Worm (Caenorhabditis elegans) whole organism, mixed stage, embryonic: ENCODE measurements around the gene F54E2.1.

Experiments used
- M03D4.4 ChIP-seq: sonication (generic microtip); optimal IDR thresholded peaks from 2 replicates; lab custom pipeline; 2017; ENCODE audit warnings: mild to moderate bottlenecking, missing genetic modification characterization, missing compliant biosample characterization
- bed-3 ChIP-seq: fragments of 200-800 bp; sonication (Bioruptor generic); optimal IDR thresholded peaks from 3 replicates; lab custom pipeline; 2018; ENCODE audit warnings: mild to moderate bottlenecking, missing genetic modification characterization, moderate library complexity, missing compliant biosample characterization
- blmp-1 ChIP-seq: fragments of 150-350 bp; optimal IDR thresholded peaks from 2 replicates; lab custom pipeline; 2014; ENCODE audit warnings: missing biosample characterization, missing genetic modification characterization
- ceh-43 ChIP-seq: fragments of 200-800 bp; sonication (Bioruptor generic); optimal IDR thresholded peaks from 2 replicates; lab custom pipeline; 2018; ENCODE audit warnings: mild to moderate bottlenecking, missing genetic modification characterization, moderate library complexity, missing compliant biosample characterization
- ceh-83 ChIP-seq: fragments of 200-800 bp; sonication (Bioruptor generic); optimal IDR thresholded peaks from 2 replicates; lab custom pipeline; 2018; ENCODE audit warnings: mild to moderate bottlenecking, missing genetic modification characterization, missing compliant biosample characterization
- ces-1 ChIP-seq: fragments of 150-350 bp; optimal IDR thresholded peaks from 2 replicates; lab custom pipeline; 2014; ENCODE audit warnings: missing biosample characterization, missing genetic modification reagents, missing genetic modification characterization
- cnd-1 ChIP-seq: fragments of 200-800 bp; sonication (Bioruptor generic); optimal IDR thresholded peaks from 2 replicates; lab custom pipeline; 2018; ENCODE audit warnings: mild to moderate bottlenecking, missing genetic modification characterization, missing compliant biosample characterization
- drap-1 ChIP-seq: fragments of 200-800 bp; sonication (Bioruptor generic); optimal IDR thresholded peaks from 3 replicates; lab custom pipeline; 2018; ENCODE audit warnings: mild to moderate bottlenecking, missing genetic modification characterization, missing compliant biosample characterization
- elt-1 ChIP-seq: sonication (generic microtip); optimal IDR thresholded peaks from 2 replicates; lab custom pipeline; 2017; ENCODE audit warnings: missing genetic modification characterization, mild to moderate bottlenecking, missing compliant biosample characterization, antibody characterized with exemption, moderate library complexity, borderline replicate concordance; ENCODE audit not compliant: insufficient read depth
- flh-1 ChIP-seq: fragments of 200-800 bp; sonication (Bioruptor generic); optimal IDR thresholded peaks from 2 replicates; lab custom pipeline; 2018; ENCODE audit warnings: mild to moderate bottlenecking, missing genetic modification characterization, moderate library complexity, missing compliant biosample characterization
- ham-2 ChIP-seq: fragments of 200-800 bp; sonication (Bioruptor generic); optimal IDR thresholded peaks from 2 replicates; lab custom pipeline; 2018; ENCODE audit warnings: mild to moderate bottlenecking, missing genetic modification characterization, missing compliant biosample characterization
- hlh-1 ChIP-seq: fragments of 150-350 bp; optimal IDR thresholded peaks from 2 replicates; lab custom pipeline; 2014; ENCODE audit warnings: missing biosample characterization, missing genetic modification reagents, missing genetic modification characterization
- lin-13 ChIP-seq: fragments of 150-350 bp; optimal IDR thresholded peaks from 2 replicates; lab custom pipeline; 2014; ENCODE audit warnings: missing biosample characterization, missing genetic modification characterization
- lin-32 ChIP-seq: fragments of 200-800 bp; sonication (Bioruptor generic); optimal IDR thresholded peaks from 2 replicates; lab custom pipeline; 2018; ENCODE audit warnings: mild to moderate bottlenecking, missing genetic modification characterization, missing compliant biosample characterization
- lsy-2 ChIP-seq: fragments of 150-350 bp; optimal IDR thresholded peaks from 2 replicates; lab custom pipeline; 2014; ENCODE audit warnings: missing biosample characterization, missing genetic modification characterization
- mab-5 ChIP-seq: fragments of 150-350 bp; optimal IDR thresholded peaks from 2 replicates; lab custom pipeline; 2014; ENCODE audit warnings: missing biosample characterization, missing genetic modification characterization
- mep-1 ChIP-seq: fragments of 150-350 bp; optimal IDR thresholded peaks from 2 replicates; lab custom pipeline; 2017; ENCODE audit warnings: missing biosample characterization, missing genetic modification reagents, missing genetic modification characterization, inconsistent platforms
- mls-2 ChIP-seq: sonication (generic microtip); optimal IDR thresholded peaks from 2 replicates; lab custom pipeline; 2016; ENCODE audit warnings: mild to moderate bottlenecking, missing genetic modification characterization, moderate library complexity, missing compliant biosample characterization
- nhr-12 ChIP-seq: fragments of 150-350 bp; optimal IDR thresholded peaks from 2 replicates; lab custom pipeline; 2014; ENCODE audit warnings: missing biosample characterization, missing genetic modification characterization
- nhr-2 ChIP-seq: fragments of 150-350 bp; optimal IDR thresholded peaks from 2 replicates; lab custom pipeline; 2014; ENCODE audit warnings: missing biosample characterization, missing genetic modification characterization
- nhr-237 ChIP-seq: fragments of 150-350 bp; optimal IDR thresholded peaks from 2 replicates; lab custom pipeline; 2014; ENCODE audit warnings: missing biosample characterization, missing genetic modification characterization
- nhr-28 ChIP-seq: fragments of 150-350 bp; optimal IDR thresholded peaks from 2 replicates; lab custom pipeline; 2014; ENCODE audit warnings: missing biosample characterization, missing genetic modification characterization
- nhr-76 ChIP-seq: sonication (generic microtip); optimal IDR thresholded peaks from 2 replicates; lab custom pipeline; 2017; ENCODE audit warnings: missing biosample characterization, missing genetic modification characterization
- pha-4 ChIP-seq: fragments of 150-350 bp; optimal IDR thresholded peaks from 2 replicates; lab custom pipeline; 2018; ENCODE audit warnings: missing biosample characterization, missing genetic modification reagents, missing genetic modification characterization
- sem-2 ChIP-seq: fragments of 200-800 bp; sonication (Bioruptor generic); optimal IDR thresholded peaks from 2 replicates; lab custom pipeline; 2018; ENCODE audit warnings: mild to moderate bottlenecking, missing genetic modification characterization, missing compliant biosample characterization
- snpc-4 ChIP-seq: fragments of 150-350 bp; optimal IDR thresholded peaks from 2 replicates; lab custom pipeline; 2014; ENCODE audit warnings: missing biosample characterization, missing genetic modification characterization
- sptf-1 ChIP-seq: sonication (generic microtip); optimal IDR thresholded peaks from 2 replicates; lab custom pipeline; 2017; ENCODE audit warnings: mild to moderate bottlenecking, missing genetic modification characterization, moderate library complexity, missing compliant biosample characterization
- tbx-8 ChIP-seq: fragments of 200-800 bp; sonication (Bioruptor generic); optimal IDR thresholded peaks from 2 replicates; lab custom pipeline; 2018; ENCODE audit warnings: mild to moderate bottlenecking, missing genetic modification characterization, moderate library complexity, missing compliant biosample characterization
- unc-39 ChIP-seq: fragments of 150-350 bp; optimal IDR thresholded peaks from 2 replicates; lab custom pipeline; 2014; ENCODE audit warnings: missing biosample characterization, missing genetic modification characterization
- unc-62 ChIP-seq: fragments of 150-350 bp; optimal IDR thresholded peaks from 2 replicates; lab custom pipeline; 2014; ENCODE audit warnings: missing biosample characterization, missing genetic modification reagents, missing genetic modification characterization
- zip-8 ChIP-seq: fragments of 150-350 bp; optimal IDR thresholded peaks from 2 replicates; lab custom pipeline; 2014; ENCODE audit warnings: missing biosample characterization, missing genetic modification characterization
- ztf-11 ChIP-seq: fragments of 150-350 bp; optimal IDR thresholded peaks from 2 replicates; lab custom pipeline; 2014; ENCODE audit warnings: missing biosample characterization, missing genetic modification characterization

The F54E2.1 gene

DNA sequence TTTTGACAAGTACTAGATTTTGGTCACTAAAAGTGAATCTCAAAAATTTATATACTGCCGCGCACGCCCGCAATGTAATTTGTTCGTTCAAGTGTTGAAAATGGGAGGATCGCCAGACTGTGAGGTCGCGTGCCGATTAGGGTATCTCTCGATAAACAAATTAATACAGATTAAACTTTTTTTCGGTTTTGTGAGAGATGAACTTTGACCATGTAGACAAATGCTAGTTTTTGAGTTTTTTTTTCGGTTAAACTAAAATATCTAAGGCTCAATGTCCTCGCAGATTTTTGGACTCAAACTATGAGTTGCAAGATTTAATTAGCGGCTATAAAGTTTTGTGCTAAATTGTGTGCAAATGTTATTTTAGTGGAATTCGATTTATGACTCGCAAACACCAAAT lies 40.4 kb upstream of the F54E2.1 start, which contains the start of gene dhs-15:
dhs-15 (minus strand) TSS at position 101 of the 400 bp plus-strand sequence.
- no peak for TF ChIP-seq drap-1 (GFP tag; lab: Kevin White, UChicago)
- TF ChIP-seq nhr-28 (tag; lab: Kevin White, UChicago): no peak
- no peak for TF ChIP-seq mls-2 (tag; lab: Kevin White, UChicago)
- TF ChIP-seq mab-5 (tag; lab: Kevin White, UChicago): no peak
- TF ChIP-seq M03D4.4: no peak
- TF ChIP-seq nhr-2 (tag; lab: Kevin White, UChicago): no peak
- TF ChIP-seq ceh-83 (GFP tag; lab: Kevin White, UChicago): no peak
- TF ChIP-seq ztf-11: no peak
- TF ChIP-seq nhr-12 (tag; lab: Kevin White, UChicago): no peak
- TF ChIP-seq flh-1: no peak
- TF ChIP-seq ceh-43 (GFP tag; lab: Kevin White, UChicago): no peak
- no peak for TF ChIP-seq sem-2 (GFP tag; lab: Kevin White, UChicago)
- TF ChIP-seq pha-4 (tag; lab: Kevin White, UChicago): no peak
- TF ChIP-seq, all 35 proteins: peak for 0

DNA sequence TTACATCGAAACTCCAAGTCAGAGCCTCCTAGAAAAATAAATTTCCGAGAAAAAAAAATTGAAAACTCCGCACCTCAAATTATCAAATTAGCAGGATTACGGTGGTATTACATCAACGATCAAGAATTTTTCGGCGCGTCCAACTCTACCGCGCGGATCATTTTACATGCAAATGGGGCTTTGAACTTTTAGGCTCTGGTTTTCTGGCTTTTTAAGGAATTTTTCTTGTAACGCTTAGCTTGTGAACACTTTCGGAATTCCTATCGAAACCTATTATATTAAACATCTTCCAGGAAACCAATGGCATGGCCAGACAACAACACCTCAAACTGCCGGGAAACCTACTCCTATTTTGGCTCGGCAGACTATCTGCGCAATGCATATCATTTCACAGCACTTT lies 38.6 kb upstream of the F54E2.1 start, which contains the start of gene srh-56:
srh-56 (plus strand) TSS at position 301 of the 400 bp plus-strand sequence.
- no peak for TF ChIP-seq cnd-1 (tag; lab: Kevin White, UChicago)
- no peak for TF ChIP-seq mab-5 (tag; lab: Kevin White, UChicago)

DNA sequence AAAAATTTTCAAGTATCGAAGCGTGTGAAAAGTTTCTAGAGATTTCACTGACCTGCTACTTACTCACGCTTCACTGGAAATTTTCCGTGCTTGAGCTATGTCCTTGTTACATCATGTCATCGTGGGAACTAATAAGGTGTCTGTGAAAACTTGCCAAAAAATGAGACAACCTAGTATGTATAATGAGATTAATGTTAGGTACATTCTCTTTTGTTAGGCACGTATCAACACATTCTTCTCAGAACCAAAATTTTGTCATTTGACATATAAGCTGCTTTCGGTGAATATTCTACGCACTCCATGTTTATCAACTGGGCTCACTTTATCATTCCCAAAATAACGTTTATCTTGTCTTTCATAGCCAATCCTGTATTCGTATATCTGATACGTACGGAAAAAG lies 36.2 kb upstream of the F54E2.1 start, which contains the start of gene srj-18:
srj-18 (plus strand) TSS at position 301 of the 400 bp plus-strand sequence.
- TF ChIP-seq ztf-11 (no peak), lsy-2 (no peak)

DNA sequence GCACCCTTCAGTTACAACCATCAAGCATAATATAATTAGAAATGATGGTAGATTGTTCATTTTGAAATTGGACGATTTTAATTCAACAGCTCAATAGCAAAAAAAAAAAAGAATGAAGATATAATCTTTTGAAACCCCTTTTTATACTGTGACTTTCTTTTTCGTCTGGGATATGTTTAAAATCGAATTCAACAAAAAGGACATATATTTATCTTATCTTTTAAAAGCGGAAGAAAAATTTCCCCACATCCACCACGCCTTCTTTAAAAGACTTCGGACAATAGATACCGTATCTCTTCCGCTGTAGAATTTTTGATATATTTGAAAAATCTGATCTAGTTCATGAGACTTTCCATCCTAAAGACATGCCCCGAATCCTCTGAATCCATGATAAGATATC lies 29.4 kb upstream of the F54E2.1 start, which contains the start of gene R05D8.11:
R05D8.11 (minus strand) TSS at position 101 of the 400 bp plus-strand sequence.
- TF ChIP-seq nhr-237 (tag; lab: Kevin White, UChicago) (no peak), ham-2 (GFP tag; lab: Kevin White, UChicago) (no peak), mep-1 (no peak), sem-2 (GFP tag; lab: Kevin White, UChicago) (no peak), hlh-1 (tag; lab: Kevin White, UChicago) (no peak), bed-3 (GFP tag; lab: Kevin White, UChicago) (no peak), M03D4.4 (no peak), lin-32 (GFP tag; lab: Kevin White, UChicago) (no peak), sptf-1 (tag; lab: Kevin White, UChicago) (no peak), lsy-2 (no peak), nhr-28 (tag; lab: Kevin White, UChicago) (no peak), tbx-8 (GFP tag; lab: Kevin White, UChicago) (no peak), unc-62 (GFP tag; lab: Kevin White, UChicago) (no peak), lin-13 (tag; lab: Kevin White, UChicago) (no peak), ces-1 (GFP tag; lab: Kevin White, UChicago) (no peak), elt-1 (tag; lab: Kevin White, UChicago) (no peak), snpc-4 (no peak), drap-1 (GFP tag; lab: Kevin White, UChicago) (no peak)

DNA sequence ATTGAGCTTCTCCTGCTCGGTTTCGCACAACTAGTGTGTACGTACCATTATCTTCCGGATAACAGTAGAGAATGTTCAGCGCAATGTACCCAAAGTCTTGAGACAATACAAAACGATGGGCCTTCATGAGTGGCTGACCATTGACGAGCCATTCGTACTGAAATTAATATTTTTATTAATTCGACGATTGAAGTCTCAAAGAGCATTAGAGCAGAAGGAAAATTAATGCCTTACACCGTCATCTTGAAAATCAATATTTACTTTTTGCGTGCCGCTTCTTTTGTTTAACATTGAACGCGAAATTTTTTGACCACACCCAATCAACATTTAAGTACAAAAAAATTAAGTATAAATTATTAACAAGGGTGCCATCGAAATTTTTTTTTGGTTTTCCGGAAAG lies 17.2 kb upstream of the F54E2.1 start:
- no peak for TF ChIP-seq nhr-237 (tag; lab: Kevin White, UChicago)
- no peak for TF ChIP-seq nhr-2 (tag; lab: Kevin White, UChicago)
- TF ChIP-seq lsy-2: no peak
- TF ChIP-seq ceh-43 (GFP tag; lab: Kevin White, UChicago): no peak
- TF ChIP-seq ztf-11: no peak
- no peak for TF ChIP-seq unc-39 (tag; lab: Kevin White, UChicago)
- TF ChIP-seq tbx-8 (GFP tag; lab: Kevin White, UChicago): no peak
- no peak for TF ChIP-seq sem-2 (GFP tag; lab: Kevin White, UChicago)
- no peak for TF ChIP-seq blmp-1
- TF ChIP-seq mab-5 (tag; lab: Kevin White, UChicago): no peak
- TF ChIP-seq nhr-76 (tag; lab: Kevin White, UChicago): no peak
- TF ChIP-seq mep-1: no peak
- TF ChIP-seq zip-8 (tag; lab: Kevin White, UChicago): no peak
- no peak for TF ChIP-seq flh-1
